Fruit fly (Drosophila melanogaster): Measurements from ENCODE around the gene TfIIEbeta.

TfIIEbeta gene

dm6 chr3L:4282627-4283026 lies 4.2 kb upstream of the TfIIEbeta start, which contains the start of gene CG11583:
TSS of gene CG11583 (minus strand) at chr3L:4282817.
- TF ChIP-seq fd96Ca (GFP tag; IDR thresholded peaks at IDR 0.05): no peak
- TF ChIP-seq Snoo (tag; optimal IDR thresholded peaks at IDR 0.05): no peak
- no peak for TF ChIP-seq CG10348 (GFP tag; IDR thresholded peaks at IDR 0.05)
- TF ChIP-seq CG4496 (GFP tag; IDR thresholded peaks at IDR 0.05): 0 out of 3 replicates have a peak, but pooled peaks have one; percentile 31
- no peak for TF ChIP-seq D1 (tag; optimal IDR thresholded peaks at IDR 0.05)

- no peak for TF ChIP-seq EcR (GFP tag; optimal IDR thresholded peaks at IDR 0.05)
- peak; percentile 11; the same call in 1 of the 3 replicates for TF ChIP-seq CG4496 (GFP tag; IDR thresholded peaks at IDR 0.05)
- TF ChIP-seq Snoo (tag; optimal IDR thresholded peaks at IDR 0.05): peak; percentile 4
Observed at dm6 chr3L:4283428-4284089, 3.3 kb upstream of the TfIIEbeta start, which contains the start of the genes srw and CG1316. TSS of gene srw (minus strand) at chr3L:4283478. TSS of gene CG1316 (plus strand) at chr3L:4283851.

- TF ChIP-seq Ets98B (GFP tag; IDR thresholded peaks at IDR 0.05) (peak; percentile 52), CG13204 (GFP tag; optimal IDR thresholded peaks at IDR 0.05) (no peak), Snoo (tag; optimal IDR thresholded peaks at IDR 0.05) (peak; percentile 65), CG10348 (GFP tag; IDR thresholded peaks at IDR 0.05) (no peak), CG15710 (tag; optimal IDR thresholded peaks at IDR 0.05) (peak; percentile 65), D1 (tag; optimal IDR thresholded peaks at IDR 0.05) (no peak), rn (GFP tag; IDR thresholded peaks at IDR 0.05) (no peak), Pif1B (GFP tag; optimal IDR thresholded peaks at IDR 0.05) (no peak), CG14655 (GFP tag; optimal IDR thresholded peaks at IDR 0.05) (no peak), CG8301 (tag; optimal IDR thresholded peaks at IDR 0.05) (peak; percentile 55), CG17806 (tag; optimal IDR thresholded peaks at IDR 0.05) (peak; percentile 49), CG9948 (tag; optimal IDR thresholded peaks at IDR 0.05) (peak; percentile 44), gl (tag; optimal IDR thresholded peaks at IDR 0.05) (peak; percentile 40), CG32121 (GFP tag; IDR thresholded peaks at IDR 0.05) (peak; percentile 38; the same call in 1 of the 2 replicates), CG8159 (tag; optimal IDR thresholded peaks at IDR 0.05) (peak; percentile 68), CG4496 (GFP tag; IDR thresholded peaks at IDR 0.05) (0 out of 3 replicates have a peak, but pooled peaks have one; percentile 30), Pif1A (GFP tag; optimal IDR thresholded peaks at IDR 0.05) (no peak), fd96Ca (GFP tag; IDR thresholded peaks at IDR 0.05) (no peak), EcR (GFP tag; optimal IDR thresholded peaks at IDR 0.05) (peak; percentile 95), CG34367 (tag; optimal IDR thresholded peaks at IDR 0.05) (peak; percentile 53), CG12605 (GFP tag; IDR thresholded peaks at IDR 0.05) (peak; percentile 58; the same call in 1 of the 2 replicates)
Observed at dm6 chr3L:4288591-4289056, 1.8 kb downstream of the TfIIEbeta start, which contains the start of gene Hexo1. TSS of gene Hexo1 (plus strand) at chr3L:4288641.

dm6 chr3L:4292120-4292697 lies 5.4 kb downstream of the TfIIEbeta start, which contains the start of the genes CG15012 and Fdx2:
TSS of gene CG15012 (minus strand) at chr3L:4292246.
TSS of gene Fdx2 (plus strand) at chr3L:4292482.
- TF ChIP-seq gl (tag; optimal IDR thresholded peaks at IDR 0.05): no peak
- TF ChIP-seq CG15710 (tag; optimal IDR thresholded peaks at IDR 0.05): peak; percentile 16
- TF ChIP-seq rn (GFP tag; IDR thresholded peaks at IDR 0.05): no peak
- TF ChIP-seq CG17806 (tag; optimal IDR thresholded peaks at IDR 0.05): peak; percentile 7

dm6 chr3L:4293304-4293703 lies 6.5 kb downstream of the TfIIEbeta start:
- TF ChIP-seq CG4496 (GFP tag; IDR thresholded peaks at IDR 0.05) (0 out of 3 replicates have a peak, but pooled peaks have one; percentile 12), gl (tag; optimal IDR thresholded peaks at IDR 0.05) (no peak)

dm6 chr3L:4293711-4294110 lies 6.9 kb downstream of the TfIIEbeta start:
- TF ChIP-seq CG17806 (tag; optimal IDR thresholded peaks at IDR 0.05) (no peak), CG8301 (tag; optimal IDR thresholded peaks at IDR 0.05) (no peak)

- TF ChIP-seq CG8301 (tag; optimal IDR thresholded peaks at IDR 0.05): no peak
- no peak for TF ChIP-seq CG9948 (tag; optimal IDR thresholded peaks at IDR 0.05)
- TF ChIP-seq CG17806 (tag; optimal IDR thresholded peaks at IDR 0.05): no peak
- TF ChIP-seq CG8159 (tag; optimal IDR thresholded peaks at IDR 0.05): no peak
- no peak for TF ChIP-seq CG10348 (GFP tag; IDR thresholded peaks at IDR 0.05)
- TF ChIP-seq CG13204 (GFP tag; optimal IDR thresholded peaks at IDR 0.05): no peak
- TF ChIP-seq CG34367 (tag; optimal IDR thresholded peaks at IDR 0.05): no peak
- TF ChIP-seq CG14655 (GFP tag; optimal IDR thresholded peaks at IDR 0.05): no peak
- TF ChIP-seq fd96Ca (GFP tag; IDR thresholded peaks at IDR 0.05): no peak
- TF ChIP-seq CG15710 (tag; optimal IDR thresholded peaks at IDR 0.05): no peak
- TF ChIP-seq Pif1A (GFP tag; optimal IDR thresholded peaks at IDR 0.05): no peak
- TF ChIP-seq Pif1B (GFP tag; optimal IDR thresholded peaks at IDR 0.05): no peak
Observed at dm6 chr3L:4296760-4297159, 9.9 kb downstream of the TfIIEbeta start.
